Worm (Caenorhabditis elegans): Measurements from ENCODE around the gene F32A5.8.

Gene F32A5.8

DNA sequence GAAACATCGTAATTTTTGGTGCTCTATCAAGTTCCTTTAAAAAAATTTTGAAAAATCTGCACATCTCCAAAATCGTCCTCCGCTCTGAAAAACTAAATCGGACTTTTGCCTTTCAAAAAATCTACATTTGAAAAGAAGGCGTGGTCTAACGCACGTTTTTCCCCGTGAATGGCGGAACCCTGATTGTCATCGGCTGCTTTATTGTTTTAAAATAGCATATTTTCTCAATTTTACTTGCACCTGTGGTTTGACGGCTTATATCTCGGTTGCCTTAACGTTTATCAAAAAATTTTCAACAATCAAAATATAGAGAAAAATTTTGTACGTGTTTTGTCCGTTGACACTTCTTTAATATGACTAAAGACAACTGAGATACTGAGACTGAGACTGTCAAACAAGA is 24.0 kb upstream of the F32A5.8 start:
- TF ChIP-seq ces-1 (GFP tag; optimal IDR thresholded peaks at IDR 0.05) (no peak), lin-38 (GFP tag; IDR thresholded peaks at IDR 0.05) (0 out of 2 replicates have a peak, but pooled peaks have one; percentile 17), F49E8.2 (tag; optimal IDR thresholded peaks at IDR 0.05; ENCODE audit: borderline replicate concordance) (no peak)

DNA sequence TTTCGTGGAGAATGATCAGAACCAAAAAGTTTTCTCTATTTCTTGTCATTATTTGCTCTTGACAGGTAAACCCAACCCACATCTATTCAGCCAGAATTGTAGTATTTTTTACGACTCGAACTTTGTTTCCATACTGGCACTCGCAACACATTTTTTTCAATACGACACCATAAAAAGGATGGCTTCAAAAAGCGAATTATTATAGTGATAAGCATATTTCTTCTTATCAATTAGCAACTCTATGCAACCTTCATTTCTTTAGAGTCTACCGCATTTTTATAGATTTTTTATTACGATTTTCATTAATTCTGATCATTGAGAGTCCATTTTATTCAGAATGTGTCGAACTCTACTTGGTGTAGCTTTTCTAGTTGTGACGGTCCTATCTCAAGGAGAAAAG is 23.4 kb upstream of the F32A5.8 start, which contains the start of gene ctsa-3.1:
ctsa-3.1 (plus strand) TSS at position 337 of the 400 bp plus-strand sequence.
- TF ChIP-seq php-3 (GFP tag; IDR thresholded peaks at IDR 0.05), result peak; percentile 90
- no peak for TF ChIP-seq fos-1 (tag; optimal IDR thresholded peaks at IDR 0.05)
- TF ChIP-seq lin-1 (GFP tag; IDR thresholded peaks at IDR 0.05), result no peak
- TF ChIP-seq zip-11 (GFP tag; IDR thresholded peaks at IDR 0.05), result no peak
- no peak for TF ChIP-seq zfp-3 (GFP tag; conservative IDR thresholded peaks at IDR 0.05)
- TF ChIP-seq pqm-1 (tag; optimal IDR thresholded peaks at IDR 0.05), result peak; percentile 74
- TF ChIP-seq zfp-2 (tag; optimal IDR thresholded peaks at IDR 0.05), result no peak
- TF ChIP-seq nhr-48 (tag; optimal IDR thresholded peaks at IDR 0.05), result peak; percentile 10
- TF ChIP-seq ZK337.2 (GFP tag; IDR thresholded peaks at IDR 0.05), result no peak
- TF ChIP-seq nhr-28 (tag; optimal IDR thresholded peaks at IDR 0.05), result peak; percentile 65
- no peak for TF ChIP-seq pha-4 (GFP tag; IDR thresholded peaks at IDR 0.05)
- TF ChIP-seq pha-4 (tag; optimal IDR thresholded peaks at IDR 0.05), result no peak
- no peak for TF ChIP-seq daf-16 (GFP tag; optimal IDR thresholded peaks at IDR 0.05)
- TF ChIP-seq daf-16 (tag; optimal IDR thresholded peaks at IDR 0.05), result peak; percentile 46
- no peak for TF ChIP-seq vab-7 (GFP tag; IDR thresholded peaks at IDR 0.05)
- no peak for TF ChIP-seq ama-1 (optimal IDR thresholded peaks at IDR 0.05)
- peak; percentile 68 for TF ChIP-seq dmd-6 (GFP tag; IDR thresholded peaks at IDR 0.05)
- peak; percentile 26 for TF ChIP-seq hlh-11 (tag; optimal IDR thresholded peaks at IDR 0.05)
- no peak for TF ChIP-seq jun-1 (tag; optimal IDR thresholded peaks at IDR 0.05)
- peak; percentile 19 for TF ChIP-seq aha-1 (tag)
- TF ChIP-seq lsy-2 (tag; optimal IDR thresholded peaks at IDR 0.05), result no peak

DNA sequence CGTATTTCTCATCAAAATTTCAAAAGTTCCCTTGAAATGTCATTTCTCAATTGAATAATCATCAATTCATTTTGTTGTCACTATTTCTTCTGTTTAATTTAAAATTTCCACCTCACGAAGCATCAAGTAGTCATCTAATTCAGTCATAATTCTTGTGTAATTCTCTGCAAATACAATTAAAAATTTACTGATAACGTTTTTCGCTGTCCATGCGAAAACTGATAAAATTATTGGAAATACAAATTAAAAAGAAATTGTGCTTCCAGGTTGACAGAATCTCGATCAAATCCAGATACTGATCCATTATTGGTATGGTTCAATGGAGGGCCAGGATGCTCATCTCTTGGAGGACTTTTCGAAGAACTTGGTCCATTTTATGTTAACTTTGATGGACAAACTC is 22.6 kb upstream of the F32A5.8 start:
- TF ChIP-seq nhr-28 (tag; optimal IDR thresholded peaks at IDR 0.05) (peak; percentile 66), pqm-1 (tag; optimal IDR thresholded peaks at IDR 0.05) (peak; percentile 54), zfp-2 (tag; optimal IDR thresholded peaks at IDR 0.05) (no peak), ceh-44 (GFP tag; IDR thresholded peaks at IDR 0.05) (no peak), dmd-6 (GFP tag; IDR thresholded peaks at IDR 0.05) (peak; percentile 55; the same call in 1 of the 2 replicates), lin-29 (GFP tag; IDR thresholded peaks at IDR 0.05) (no peak), dve-1 (tag; optimal IDR thresholded peaks at IDR 0.05; ENCODE audit: insufficient read depth) (no peak), daf-8 (GFP tag; IDR thresholded peaks at IDR 0.05) (no peak), T26A8.4 (GFP tag; IDR thresholded peaks at IDR 0.05) (no peak), R02D3.7 (tag; optimal IDR thresholded peaks at IDR 0.05) (no peak), php-3 (GFP tag; IDR thresholded peaks at IDR 0.05) (peak; percentile 77), spr-1 (tag; optimal IDR thresholded peaks at IDR 0.05) (no peak), aly-2 (tag; optimal IDR thresholded peaks at IDR 0.05) (no peak), fkh-10 (GFP tag; optimal IDR thresholded peaks at IDR 0.05) (no peak), mxl-2 (GFP tag; conservative IDR thresholded peaks at IDR 0.05) (no peak), ceh-32 (tag; optimal IDR thresholded peaks at IDR 0.05; ENCODE audit: poor library complexity) (no peak), egl-43 (GFP tag; IDR thresholded peaks at IDR 0.05) (no peak), cey-2 (tag; optimal IDR thresholded peaks at IDR 0.05; ENCODE audit: borderline replicate concordance, insufficient read depth) (no peak), hif-1 (tag; optimal IDR thresholded peaks at IDR 0.05) (no peak), lin-38 (GFP tag; IDR thresholded peaks at IDR 0.05) (no peak), dmd-9 (GFP tag; IDR thresholded peaks at IDR 0.05) (no peak)

All from whole organism, L4 larva.